Fruit fly (Drosophila melanogaster) whole organism, embryonic: Measurements from ENCODE around the gene kraken.

Experiments used
- ATbp ChIP-seq: fragments of 200-800 bp; sonication (Bioruptor generic); optimal IDR thresholded peaks from 2 replicates; lab custom pipeline; 2017; ENCODE audit warnings: missing biosample characterization, mild to moderate bottlenecking, missing genetic modification characterization, missing genetic modification reagents
- Atf-2 ChIP-seq: fragments of 200-800 bp; sonication (Bioruptor generic); optimal IDR thresholded peaks from 2 replicates; lab custom pipeline; 2016; ENCODE audit warnings: missing biosample characterization, missing genetic modification characterization
- CG10321 ChIP-seq: fragments of 200-800 bp; sonication (Bioruptor generic); IDR thresholded peaks from 2 replicates; pipeline ENCODE4 v1.3.6; 2022; ENCODE audit warnings: missing biosample characterization, missing genetic modification characterization
- CG10959 ChIP-seq: fragments of 200-800 bp; sonication (Bioruptor generic); IDR thresholded peaks from 2 replicates; pipeline ENCODE4 v1.3.6; 2022; ENCODE audit warnings: missing biosample characterization, missing genetic modification characterization
- CG11695 ChIP-seq: fragments of 200-800 bp; sonication (Bioruptor generic); IDR thresholded peaks from 3 replicates; pipeline ENCODE4 v1.3.6; 2022; ENCODE audit warnings: missing biosample characterization, missing genetic modification characterization
- CG14014 ChIP-seq: fragments of 200-800 bp; sonication (Bioruptor generic); IDR thresholded peaks from 2 replicates; pipeline ENCODE4 v1.3.6; 2022; ENCODE audit warnings: missing biosample characterization, missing genetic modification characterization
- CG15514 ChIP-seq: fragments of 200-800 bp; sonication (Bioruptor generic); optimal IDR thresholded peaks from 3 replicates; lab custom pipeline; 2017; ENCODE audit warnings: missing biosample characterization, missing genetic modification characterization, mild to moderate bottlenecking, moderate library complexity, missing genetic modification reagents
- CG17612 ChIP-seq: fragments of 200-800 bp; sonication (Bioruptor generic); IDR thresholded peaks from 2 replicates; pipeline ENCODE4 v1.3.6; 2022; ENCODE audit warnings: missing biosample characterization, missing genetic modification characterization
- CG18262 ChIP-seq: fragments of 200-800 bp; optimal IDR thresholded peaks from 3 replicates; lab custom pipeline; 2019; ENCODE audit warnings: missing biosample characterization, mild to moderate bottlenecking, missing genetic modification characterization, moderate library complexity
- CG2120 ChIP-seq: fragments of 200-800 bp; sonication (Bioruptor generic); optimal IDR thresholded peaks from 3 replicates; lab custom pipeline; 2016; ENCODE audit warnings: missing biosample characterization, missing genetic modification characterization
- CG2712 ChIP-seq: fragments of 200-800 bp; optimal IDR thresholded peaks from 3 replicates; lab custom pipeline; 2019; ENCODE audit warnings: missing biosample characterization, mild to moderate bottlenecking, missing genetic modification characterization, moderate library complexity
- CG30020 ChIP-seq: fragments of 200-800 bp; optimal IDR thresholded peaks from 2 replicates; lab custom pipeline; 2019; ENCODE audit warnings: missing biosample characterization, mild to moderate bottlenecking, missing genetic modification characterization, moderate library complexity
- CG33557 ChIP-seq: fragments of 200-800 bp; sonication (Bioruptor generic); optimal IDR thresholded peaks from 2 replicates; lab custom pipeline; 2019; ENCODE audit warnings: missing biosample characterization, mild to moderate bottlenecking, missing genetic modification characterization, moderate library complexity
- CG34224 ChIP-seq: fragments of 200-800 bp; sonication (Bioruptor generic); IDR thresholded peaks from 3 replicates; pipeline ENCODE4 v1.3.6; 2022; ENCODE audit warnings: missing biosample characterization, missing genetic modification characterization; ENCODE audit not compliant: partially characterized antibody
- CG43689 ChIP-seq: fragments of 200-800 bp; sonication (Bioruptor generic); IDR thresholded peaks from 2 replicates; pipeline ENCODE4 v1.3.6; 2022; ENCODE audit warnings: missing biosample characterization, missing genetic modification characterization
- CG4424 ChIP-seq: fragments of 200-800 bp; sonication (Bioruptor generic); optimal IDR thresholded peaks from 3 replicates; lab custom pipeline; 2016; ENCODE audit warnings: missing biosample characterization, missing genetic modification characterization
- CG5245 ChIP-seq: fragments of 200-800 bp; sonication (Bioruptor generic); optimal IDR thresholded peaks from 3 replicates; lab custom pipeline; 2016; ENCODE audit warnings: missing biosample characterization, missing genetic modification characterization
- CG6765 ChIP-seq: fragments of 200-800 bp; sonication (Bioruptor generic); optimal IDR thresholded peaks from 3 replicates; lab custom pipeline; 2017; ENCODE audit warnings: missing biosample characterization, mild to moderate bottlenecking, missing genetic modification characterization
- CG8388 ChIP-seq: fragments of 200-800 bp; sonication (Bioruptor generic); optimal IDR thresholded peaks from 2 replicates; lab custom pipeline; 2019; ENCODE audit warnings: missing biosample characterization, mild to moderate bottlenecking, missing genetic modification characterization, moderate library complexity
- CG9727 ChIP-seq: fragments of 200-800 bp; sonication (Bioruptor generic); optimal IDR thresholded peaks from 3 replicates; lab custom pipeline; 2017; ENCODE audit warnings: missing biosample characterization, mild to moderate bottlenecking, missing genetic modification characterization
- CG9932 ChIP-seq: fragments of 200-800 bp; sonication (Bioruptor generic); IDR thresholded peaks from 2 replicates; pipeline ENCODE4 v1.3.6; 2022; ENCODE audit warnings: missing biosample characterization, missing genetic modification characterization
- Doc2 ChIP-seq: fragments of 200-800 bp; sonication (Bioruptor generic); IDR thresholded peaks from 2 replicates; pipeline ENCODE4 v1.3.6; 2022; ENCODE audit warnings: missing biosample characterization, missing genetic modification characterization
- E2f2 ChIP-seq: fragments of 200-800 bp; sonication (Bioruptor generic); IDR thresholded peaks from 2 replicates; pipeline ENCODE4 v1.3.6; 2022; ENCODE audit warnings: missing biosample characterization, missing genetic modification characterization
- Elba2 ChIP-seq: fragments of 200-800 bp; sonication (Bioruptor generic); optimal IDR thresholded peaks from 3 replicates; lab custom pipeline; 2016; ENCODE audit warnings: missing biosample characterization, missing genetic modification characterization
- Fer3 ChIP-seq: fragments of 200-800 bp; sonication (Bioruptor generic); optimal IDR thresholded peaks from 2 replicates; lab custom pipeline; 2018; ENCODE audit warnings: missing biosample characterization, mild to moderate bottlenecking, missing genetic modification characterization, moderate library complexity
- GATAe ChIP-seq: fragments of 200-800 bp; sonication (Bioruptor generic); conservative IDR thresholded peaks from 2 replicates; pipeline ENCODE4 v1.3.6; 2022; ENCODE audit warnings: missing biosample characterization, missing genetic modification characterization
- H15 ChIP-seq: fragments of 200-800 bp; sonication (Bioruptor generic); IDR thresholded peaks from 3 replicates; pipeline ENCODE4 v1.3.6; 2022; ENCODE audit warnings: missing biosample characterization, missing genetic modification characterization
- Hmx ChIP-seq: fragments of 200-800 bp; sonication (Bioruptor generic); optimal IDR thresholded peaks from 2 replicates; lab custom pipeline; 2016; ENCODE audit warnings: missing biosample characterization, missing genetic modification characterization
- MBD-R2 ChIP-seq: fragments of 200-800 bp; sonication (Bioruptor generic); IDR thresholded peaks from 2 replicates; pipeline ENCODE4 v1.3.6; 2022; ENCODE audit warnings: missing biosample characterization, missing genetic modification characterization
- MTF-1 ChIP-seq: fragments of 200-800 bp; sonication (Bioruptor generic); optimal IDR thresholded peaks from 2 replicates; lab custom pipeline; 2018; ENCODE audit warnings: missing biosample characterization, mild to moderate bottlenecking, missing genetic modification characterization, borderline replicate concordance
- Myb ChIP-seq: fragments of 200-800 bp; sonication (Bioruptor generic); optimal IDR thresholded peaks from 2 replicates; lab custom pipeline; 2016; ENCODE audit warnings: missing biosample characterization, missing genetic modification characterization
- Taf1 ChIP-seq: fragments of 200-800 bp; sonication (Bioruptor generic); IDR thresholded peaks from 2 replicates; pipeline ENCODE4 v1.3.6; 2022; ENCODE audit warnings: missing biosample characterization, missing genetic modification characterization
- Usf ChIP-seq: fragments of 200-800 bp; sonication (Bioruptor generic); optimal IDR thresholded peaks from 2 replicates; lab custom pipeline; 2017; ENCODE audit warnings: missing genotype, missing biosample characterization, missing genetic modification characterization
- YL-1 ChIP-seq: fragments of 200-800 bp; sonication (Bioruptor generic); optimal IDR thresholded peaks from 3 replicates; lab custom pipeline; 2017; ENCODE audit warnings: missing biosample characterization, mild to moderate bottlenecking, missing genetic modification characterization
- ac ChIP-seq: fragments of 200-800 bp; sonication (Bioruptor generic); optimal IDR thresholded peaks from 3 replicates; lab custom pipeline; 2017; ENCODE audit warnings: missing biosample characterization, mild to moderate bottlenecking, missing genetic modification characterization
- bbx ChIP-seq: fragments of 200-800 bp; sonication (Bioruptor generic); IDR thresholded peaks from 2 replicates; pipeline ENCODE4 v1.3.6; 2022; ENCODE audit warnings: missing biosample characterization, missing genetic modification characterization; ENCODE audit not compliant: partially characterized antibody
- chinmo ChIP-seq: fragments of 200-800 bp; sonication (Bioruptor generic); IDR thresholded peaks from 4 replicates; pipeline ENCODE4 v1.3.6; 2022; ENCODE audit warnings: missing biosample characterization, missing genetic modification characterization; ENCODE audit not compliant: partially characterized antibody
- ci ChIP-seq: fragments of 200-800 bp; sonication (Bioruptor generic); IDR thresholded peaks from 3 replicates; pipeline ENCODE4 v1.3.6; 2022; ENCODE audit warnings: missing biosample characterization, missing genetic modification characterization
- ems ChIP-seq: fragments of 200-800 bp; sonication (Bioruptor generic); optimal IDR thresholded peaks from 3 replicates; lab custom pipeline; 2016; ENCODE audit warnings: missing biosample characterization, missing genetic modification characterization
- esg ChIP-seq: fragments of 200-800 bp; sonication (Bioruptor generic); conservative IDR thresholded peaks from 2 replicates; pipeline ENCODE4 v1.3.6; 2022; ENCODE audit warnings: missing biosample characterization, missing genetic modification characterization
- grn ChIP-seq: fragments of 200-800 bp; sonication (Bioruptor generic); optimal IDR thresholded peaks from 3 replicates; lab custom pipeline; 2017; ENCODE audit warnings: missing biosample characterization, missing genetic modification characterization
- gsb-n ChIP-seq: fragments of 200-800 bp; sonication (Bioruptor generic); optimal IDR thresholded peaks from 3 replicates; lab custom pipeline; 2018; ENCODE audit warnings: missing biosample characterization, mild to moderate bottlenecking, missing genetic modification characterization
- phol ChIP-seq: fragments of 200-800 bp; sonication (Bioruptor generic); optimal IDR thresholded peaks from 3 replicates; lab custom pipeline; 2018; ENCODE audit warnings: missing biosample characterization, mild to moderate bottlenecking, missing genetic modification characterization, moderate library complexity
- pum ChIP-seq: fragments of 200-800 bp; sonication (Bioruptor generic); optimal IDR thresholded peaks from 2 replicates; lab custom pipeline; 2016; ENCODE audit warnings: missing biosample characterization, missing genetic modification characterization
- row ChIP-seq: fragments of 200-800 bp; sonication (Bioruptor generic); IDR thresholded peaks from 3 replicates; pipeline ENCODE4 v1.3.6; 2022; ENCODE audit warnings: missing biosample characterization, missing genetic modification characterization
- sens-2 ChIP-seq: fragments of 200-800 bp; sonication (Bioruptor generic); IDR thresholded peaks from 2 replicates; pipeline ENCODE4 v1.3.6; 2022; ENCODE audit warnings: missing biosample characterization, missing genetic modification characterization
- sqz ChIP-seq: fragments of 200-800 bp; sonication (Bioruptor generic); optimal IDR thresholded peaks from 3 replicates; lab custom pipeline; 2018; ENCODE audit warnings: missing biosample characterization, mild to moderate bottlenecking, missing genetic modification characterization
- stc ChIP-seq: fragments of 200-800 bp; sonication (Bioruptor generic); IDR thresholded peaks from 2 replicates; pipeline ENCODE4 v1.3.6; 2022; ENCODE audit warnings: missing biosample characterization, missing genetic modification characterization
- vfl ChIP-seq: fragments of 200-800 bp; sonication (Bioruptor generic); optimal IDR thresholded peaks from 2 replicates; lab custom pipeline; 2016; ENCODE audit warnings: missing biosample characterization, missing genetic modification characterization
- zfh2 ChIP-seq: fragments of 200-800 bp; sonication (Bioruptor generic); optimal IDR thresholded peaks from 2 replicates; lab custom pipeline; 2016; ENCODE audit warnings: missing biosample characterization, missing genetic modification characterization

The kraken gene

DNA sequence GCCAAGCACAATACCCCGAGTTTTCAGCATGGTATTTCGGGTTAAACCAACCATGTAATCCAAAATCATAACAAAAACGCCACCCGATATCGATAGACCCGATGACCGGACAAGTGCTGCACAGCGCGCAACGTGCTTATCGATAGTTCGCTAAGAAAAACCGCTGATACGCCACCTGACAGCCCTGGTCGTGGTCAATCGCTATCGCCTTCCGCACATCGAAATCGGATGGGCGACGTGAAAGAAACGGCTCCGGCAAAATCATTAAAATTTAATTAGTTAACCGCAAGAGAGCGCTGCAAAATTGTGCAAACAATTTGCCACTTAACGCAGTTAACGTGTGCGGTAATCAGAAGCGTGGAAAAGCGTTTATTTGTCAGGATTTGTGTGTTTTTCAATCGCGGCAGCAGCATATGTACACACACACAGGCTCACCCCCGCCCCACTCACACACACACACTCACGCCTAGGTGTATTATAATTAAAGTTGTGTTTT is 26.8 kb upstream of the kraken start, which contains the start of the genes CG3862 and dock (continued):
- peak; percentile 72 for TF ChIP-seq CG15514 (GFP tag; lab: Kevin White, UChicago)
- TF ChIP-seq MBD-R2: peak; percentile 97
- peak; percentile 76 for TF ChIP-seq Myb (GFP tag; lab: Kevin White, UChicago)
- TF ChIP-seq CG43689: no peak
- no peak for TF ChIP-seq esg (GFP tag; lab: Robert Waterston, UW)
- no peak for TF ChIP-seq Taf1 (GFP tag; lab: Robert Waterston, UW)
- TF ChIP-seq CG2120 (GFP tag; lab: Kevin White, UChicago): peak; percentile 74
- peak; percentile 19 for TF ChIP-seq gsb-n
- TF ChIP-seq GATAe (GFP tag; lab: Robert Waterston, UW): no peak
- TF ChIP-seq ems (GFP tag; lab: Kevin White, UChicago): peak; percentile 62
- peak; percentile 34 for TF ChIP-seq CG33557 (GFP tag; lab: Kevin White, UChicago)
- TF ChIP-seq MTF-1 (GFP tag; lab: Kevin White, UChicago): peak; percentile 29
- peak; percentile 77; the same call in 2 of the 3 replicates for TF ChIP-seq ci (GFP tag; lab: Robert Waterston, UW)
- peak; percentile 16 for TF ChIP-seq CG30020 (tag; lab: Kevin White, UChicago)
- TF ChIP-seq H15: peak; percentile 33; the same call in 1 of the 3 replicates
- no peak for TF ChIP-seq CG8388 (GFP tag; lab: Kevin White, UChicago)
- TF ChIP-seq CG34224 (GFP tag; lab: Robert Waterston, UW): peak; percentile 96
- TF ChIP-seq phol (tag; lab: Kevin White, UChicago): peak; percentile 42
- no peak for TF ChIP-seq Elba2 (GFP tag; lab: Kevin White, UChicago)
- TF ChIP-seq CG6765: peak; percentile 54
- no peak for TF ChIP-seq sqz
- TF ChIP-seq sens-2 (GFP tag; lab: Robert Waterston, UW): no peak
- peak; percentile 18 for TF ChIP-seq Fer3 (tag; lab: Kevin White, UChicago)
- no peak for TF ChIP-seq stc (GFP tag; lab: Robert Waterston, UW)
- TF ChIP-seq Atf-2 (GFP tag; lab: Kevin White, UChicago): peak; percentile 10
- peak; percentile 88; the same call in 3 of the 4 replicates for TF ChIP-seq chinmo (GFP tag; lab: Robert Waterston, UW)
- TF ChIP-seq CG9932: peak; percentile 86
- TF ChIP-seq pum (GFP tag; lab: Kevin White, UChicago): peak; percentile 63
- TF ChIP-seq ac (GFP tag; lab: Kevin White, UChicago): no peak
- TF ChIP-seq E2f2 (GFP tag; lab: Robert Waterston, UW): peak; percentile 77
- TF ChIP-seq Doc2 (GFP tag; lab: Robert Waterston, UW): no peak
- peak; percentile 41 for TF ChIP-seq CG5245 (GFP tag; lab: Kevin White, UChicago)
- peak; percentile 52 for TF ChIP-seq vfl (GFP tag; lab: Kevin White, UChicago)
- peak; percentile 45 for TF ChIP-seq CG4424 (GFP tag; lab: Kevin White, UChicago)
- TF ChIP-seq zfh2 (GFP tag; lab: Kevin White, UChicago): peak; percentile 77
- TF ChIP-seq CG10959 (GFP tag; lab: Robert Waterston, UW): no peak
- peak; percentile 12 for TF ChIP-seq CG18262 (tag; lab: Kevin White, UChicago)
- TF ChIP-seq YL-1 (GFP tag; lab: Kevin White, UChicago): peak; percentile 86
- peak; percentile 99 for TF ChIP-seq bbx (GFP tag; lab: Robert Waterston, UW)
- no peak for TF ChIP-seq Usf (GFP tag; lab: Kevin White, UChicago)
- TF ChIP-seq CG9727 (GFP tag; lab: Kevin White, UChicago): peak; percentile 51
- TF ChIP-seq CG10321 (GFP tag; lab: Robert Waterston, UW): 0 out of 2 replicates have a peak, but pooled peaks have one; percentile 26
- no peak for TF ChIP-seq ATbp (GFP tag; lab: Kevin White, UChicago)
- TF ChIP-seq CG14014: 0 out of 2 replicates have a peak, but pooled peaks have one; percentile 29
- TF ChIP-seq Hmx (GFP tag; lab: Kevin White, UChicago): no peak
- 0 out of 3 replicates have a peak, but pooled peaks have one; percentile 12 for TF ChIP-seq CG11695 (GFP tag; lab: Robert Waterston, UW)
- no peak for TF ChIP-seq CG17612 (GFP tag; lab: Robert Waterston, UW)
- TF ChIP-seq CG2712 (tag; lab: Kevin White, UChicago): peak; percentile 45
- peak; percentile 45; the same call in 2 of the 3 replicates for TF ChIP-seq row (GFP tag; lab: Robert Waterston, UW)
- peak; percentile 67 for TF ChIP-seq grn (GFP tag; lab: Kevin White, UChicago)
